Worm (Caenorhabditis elegans): Measurements from ENCODE around the gene egl-10.

- TF ChIP-seq tra-4 (tag; optimal IDR thresholded peaks at IDR 0.05): no peak
- no peak for TF ChIP-seq hnd-1 (tag; optimal IDR thresholded peaks at IDR 0.05)
- no peak for TF ChIP-seq F13C5.2 (tag; optimal IDR thresholded peaks at IDR 0.05)
These were observed 50.9 kb downstream of the egl-10 start, which contains the start of gene cdr-7 for ce11 chrV:12411909-12412308.

Measured in whole organism, early embryonic.